Worm (Caenorhabditis elegans) whole organism, young adult: ENCODE results near the gene mlk-1.

Experiments used
- B0035.1 ChIP-seq: sonication (generic microtip); optimal IDR thresholded peaks from 2 replicates; lab custom pipeline; 2016; ENCODE audit warnings: missing genetic modification characterization, mild to moderate bottlenecking, missing compliant biosample characterization, missing genotype, missing genetic modification reagents
- B0261.1 ChIP-seq: sonication (generic microtip); optimal IDR thresholded peaks from 2 replicates; lab custom pipeline; 2016; ENCODE audit warnings: mild to moderate bottlenecking, missing genetic modification characterization, moderate library complexity, missing compliant biosample characterization
- ama-1 ChIP-seq, 3 experiments: fragments of 150-350 bp in 1 of 3; sonication (generic microtip) in 2 of 3; optimal IDR thresholded peaks; 2 replicates each; lab custom pipeline; 2014 to 2018; ENCODE audit warnings: missing biosample characterization in 2 of 3, missing genetic modification characterization in 2 of 3, missing genetic modification reagents in 2 of 3
- hsf-1 ChIP-seq: fragments of 200-800 bp; sonication (Bioruptor generic); IDR thresholded peaks from 2 replicates; pipeline ENCODE4 v1.3.6; 2022; ENCODE audit warnings: missing genetic modification reagents, missing genetic modification characterization, missing compliant biosample characterization
- lag-1 ChIP-seq: fragments of 200-800 bp; sonication (Bioruptor generic); IDR thresholded peaks from 2 replicates; pipeline ENCODE4 v1.3.6; 2022; ENCODE audit warnings: missing genetic modification reagents, missing genetic modification characterization, missing compliant biosample characterization
- let-526 ChIP-seq: fragments of 200-800 bp; sonication (Bioruptor generic); IDR thresholded peaks from 2 replicates; pipeline ENCODE4 v1.3.6; 2022; ENCODE audit warnings: missing genetic modification reagents, missing genetic modification characterization, missing compliant biosample characterization
- rcor-1 ChIP-seq: fragments of 200-800 bp; sonication (Bioruptor generic); IDR thresholded peaks from 2 replicates; pipeline ENCODE4 v1.3.6; 2022; ENCODE audit warnings: missing genetic modification reagents, missing genetic modification characterization, missing compliant biosample characterization
- snpc-4 ChIP-seq, 5 experiments: fragments of 150-350 bp in 1 of 5; sonication (generic microtip) in 4 of 5; optimal IDR thresholded peaks; 2 replicates each; lab custom pipeline; 2014 to 2018; ENCODE audit warnings: missing genetic modification characterization in 5 of 5, missing biosample characterization in 3 of 5, antibody characterized with exemption in 2 of 5, mild to moderate bottlenecking in 2 of 5, missing compliant biosample characterization in 2 of 5, missing genotype in 2 of 5, moderate library complexity in 2 of 5, missing genetic modification reagents in 1 of 5
- unc-130 ChIP-seq: sonication (generic microtip); optimal IDR thresholded peaks from 2 replicates; lab custom pipeline; 2016; ENCODE audit warnings: missing genetic modification reagents, missing genetic modification characterization, missing compliant biosample characterization
- zfh-2 ChIP-seq: fragments of 200-800 bp; sonication (Bioruptor generic); conservative IDR thresholded peaks from 2 replicates; pipeline ENCODE4 v1.3.6; 2022; ENCODE audit warnings: missing genetic modification reagents, missing genetic modification characterization, missing compliant biosample characterization

- TF ChIP-seq ama-1 (optimal IDR thresholded peaks at IDR 0.05; lab: Kevin White, UChicago) (no peak), ama-1 (GFP tag; optimal IDR thresholded peaks at IDR 0.05; lab: Kevin White, UChicago) (no peak), zfh-2 (no peak), let-526 (GFP tag; lab: Robert Waterston, UW) (no peak), unc-130 (GFP tag; lab: Kevin White, UChicago) (no peak), lag-1 (no peak), hsf-1 (GFP tag; lab: Robert Waterston, UW) (no peak), snpc-4 (GFP tag; optimal IDR thresholded peaks at IDR 0.05; lab: Kevin White, UChicago) (no peak), snpc-4 (tag; optimal IDR thresholded peaks at IDR 0.05; lab: Kevin White, UChicago) (no peak), rcor-1 (no peak), B0261.1 (no peak), B0035.1 (tag; lab: Kevin White, UChicago) (no peak)
Observed at ce11 chrV:5072082-5072481, 7.5 kb upstream of the mlk-1 start, which contains the start of gene Y58A7A.2.
